Worm (Caenorhabditis elegans) whole organism, L4/young adult: ENCODE results near the gene ZK688.7.
"Not testable (repeated sequence)": the region's sequence is repeated elsewhere in the genome, so short reads cannot be mapped to it uniquely, and the experiment has no call there.

Source experiments
- W03F9.2 ChIP-seq: fragments of 150-350 bp; optimal IDR thresholded peaks from 2 replicates; lab custom pipeline; 2014; ENCODE audit warnings: missing biosample characterization, missing genetic modification characterization
- dao-5 ChIP-seq: sonication (generic microtip); optimal IDR thresholded peaks from 2 replicates; lab custom pipeline; 2016; ENCODE audit warnings: missing genotype, missing genetic modification characterization, moderate library complexity, missing compliant biosample characterization
- him-1 ChIP-seq: sonication (generic microtip); optimal IDR thresholded peaks from 2 replicates; lab custom pipeline; 2016; ENCODE audit warnings: missing genotype, missing genetic modification reagents, missing genetic modification characterization, missing compliant biosample characterization

ZK688.7 gene

ce11 chrIII:7911621-7912020 is at the start of gene ZK688.7:
Gene ZK688.7, minus strand, starts transcription at chrIII:7911634.
- TF ChIP-seq W03F9.2 (tag; lab: Kevin White, UChicago) (no peak), him-1 (tag; lab: Kevin White, UChicago) (no peak), dao-5 (tag; lab: Kevin White, UChicago) (no peak)

- not testable (repeated sequence) for TF ChIP-seq him-1, dao-5, W03F9.2 (tag; lab: Kevin White, UChicago)
Observed at ce11 chrIII:7958922-7959609, 47.6 kb upstream of the ZK688.7 start, which contains the start of gene F54H12.10. Gene F54H12.10, minus strand, starts transcription at chrIII:7958972.

ce11 chrIII:7958085-7958484 is 46.7 kb upstream of the ZK688.7 start, which contains the start of gene C29E4.11:
Gene C29E4.11, minus strand, starts transcription at chrIII:7958114.
- TF ChIP-seq dao-5 (tag; lab: Kevin White, UChicago) = no peak
- no peak for TF ChIP-seq him-1 (tag; lab: Kevin White, UChicago)
- no peak for TF ChIP-seq W03F9.2 (tag; lab: Kevin White, UChicago)

- TF ChIP-seq dao-5 (tag; lab: Kevin White, UChicago) (no peak), him-1 (tag; lab: Kevin White, UChicago) (no peak), W03F9.2 (tag; lab: Kevin White, UChicago) (no peak)
Observed at ce11 chrIII:7956965-7957364, 45.5 kb upstream of the ZK688.7 start, which contains the start of gene C29E4.9. Gene C29E4.9, minus strand, starts transcription at chrIII:7957065.

- TF ChIP-seq dao-5 (tag; lab: Kevin White, UChicago) = no peak
- TF ChIP-seq him-1 (tag; lab: Kevin White, UChicago) = no peak
- TF ChIP-seq W03F9.2 (tag; lab: Kevin White, UChicago) = no peak
Observed at ce11 chrIII:7953208-7953607, 41.8 kb upstream of the ZK688.7 start, which contains the start of gene let-754. Gene let-754, minus strand, starts transcription at chrIII:7953308.

- no peak for TF ChIP-seq W03F9.2 (tag; lab: Kevin White, UChicago)
- TF ChIP-seq dao-5 (tag; lab: Kevin White, UChicago) = no peak
- no peak for TF ChIP-seq him-1 (tag; lab: Kevin White, UChicago)
Observed at ce11 chrIII:7952077-7952765, 40.8 kb upstream of the ZK688.7 start, which contains the start of gene C29E4.15. Gene C29E4.15, plus strand, starts transcription at chrIII:7952623.

ce11 chrIII:7950447-7950846 is 39.0 kb upstream of the ZK688.7 start:
- no peak for TF ChIP-seq dao-5 (tag; lab: Kevin White, UChicago)
- TF ChIP-seq W03F9.2 (tag; lab: Kevin White, UChicago) = no peak
- TF ChIP-seq him-1 (tag; lab: Kevin White, UChicago) = no peak

- TF ChIP-seq W03F9.2 (tag; lab: Kevin White, UChicago) (no peak), dao-5 (tag; lab: Kevin White, UChicago) (no peak)
Observed at ce11 chrIII:7948802-7949201, 37.4 kb upstream of the ZK688.7 start, which contains the start of gene col-90. Gene col-90, plus strand, starts transcription at chrIII:7948838.

ce11 chrIII:7947677-7948076 is 36.2 kb upstream of the ZK688.7 start:
- TF ChIP-seq him-1 (tag; lab: Kevin White, UChicago) = no peak
- TF ChIP-seq W03F9.2 (tag; lab: Kevin White, UChicago) = no peak
- no peak for TF ChIP-seq dao-5 (tag; lab: Kevin White, UChicago)

- TF ChIP-seq him-1 (tag; lab: Kevin White, UChicago) = no peak
- no peak for TF ChIP-seq dao-5 (tag; lab: Kevin White, UChicago)
- TF ChIP-seq W03F9.2 (tag; lab: Kevin White, UChicago) = no peak
Observed at ce11 chrIII:7946968-7947491, 35.6 kb upstream of the ZK688.7 start, which contains the start of gene gsto-1. Gene gsto-1, minus strand, starts transcription at chrIII:7947018.

ce11 chrIII:7941417-7941816 is 30.0 kb upstream of the ZK688.7 start, which contains the start of gene kle-2:
Gene kle-2, plus strand, starts transcription at chrIII:7941717.
- TF ChIP-seq him-1 (tag; lab: Kevin White, UChicago) (no peak), dao-5 (tag; lab: Kevin White, UChicago) (no peak), W03F9.2 (tag; lab: Kevin White, UChicago) (no peak)

- TF ChIP-seq him-1 (tag; lab: Kevin White, UChicago) (no peak), W03F9.2 (tag; lab: Kevin White, UChicago) (no peak), dao-5 (tag; lab: Kevin White, UChicago) (no peak)
Observed at ce11 chrIII:7940819-7941218, 29.4 kb upstream of the ZK688.7 start, which contains the start of gene C29E4.12. Gene C29E4.12, plus strand, starts transcription at chrIII:7941151.

ce11 chrIII:7937548-7937947 is 26.1 kb upstream of the ZK688.7 start, which contains the start of gene C29E4.10:
Gene C29E4.10, plus strand, starts transcription at chrIII:7937848.
- no peak for TF ChIP-seq dao-5 (tag; lab: Kevin White, UChicago)
- no peak for TF ChIP-seq him-1 (tag; lab: Kevin White, UChicago)
- TF ChIP-seq W03F9.2 (tag; lab: Kevin White, UChicago) = no peak
